Worm (Caenorhabditis elegans) whole organism, L3 larva: ENCODE results near the gene E04F6.6.

ENCODE experiments used
- ZK546.5 ChIP-seq: sonication (generic microtip); optimal IDR thresholded peaks from 2 replicates; lab custom pipeline; 2017; ENCODE audit warnings: missing biosample characterization, missing genetic modification characterization
- ceh-16 ChIP-seq: sonication (generic microtip); optimal IDR thresholded peaks from 2 replicates; lab custom pipeline; 2017; ENCODE audit warnings: missing biosample characterization, missing genetic modification characterization
- ceh-82 ChIP-seq: fragments of 150-350 bp; optimal IDR thresholded peaks from 2 replicates; lab custom pipeline; 2014; ENCODE audit warnings: missing biosample characterization, missing genetic modification characterization
- egl-27 ChIP-seq: sonication (generic microtip); optimal IDR thresholded peaks from 4 replicates; lab custom pipeline; 2017; ENCODE audit warnings: missing biosample characterization, missing genetic modification reagents, missing genetic modification characterization
- nhr-11 ChIP-seq: fragments of 150-350 bp; optimal IDR thresholded peaks from 2 replicates; lab custom pipeline; 2014; ENCODE audit warnings: missing biosample characterization, missing genetic modification characterization
- nhr-12 ChIP-seq: fragments of 150-350 bp; optimal IDR thresholded peaks from 2 replicates; lab custom pipeline; 2014; ENCODE audit warnings: missing biosample characterization, missing genetic modification characterization
- pqm-1 ChIP-seq: fragments of 150-350 bp; optimal IDR thresholded peaks from 2 replicates; lab custom pipeline; 2017; ENCODE audit warnings: missing biosample characterization, missing genetic modification characterization, inconsistent platforms
- skn-1 ChIP-seq: fragments of 150-350 bp; optimal IDR thresholded peaks from 2 replicates; lab custom pipeline; 2014; ENCODE audit warnings: missing biosample characterization, missing genetic modification characterization
- zag-1 ChIP-seq: fragments of 150-350 bp; optimal IDR thresholded peaks from 2 replicates; lab custom pipeline; 2014; ENCODE audit warnings: missing biosample characterization, missing genetic modification characterization
- ztf-4 ChIP-seq: fragments of 150-350 bp; optimal IDR thresholded peaks from 2 replicates; lab custom pipeline; 2014; ENCODE audit warnings: missing biosample characterization, missing genetic modification characterization

- TF ChIP-seq nhr-12 (tag; lab: Kevin White, UChicago) (no peak), zag-1 (tag; lab: Kevin White, UChicago) (no peak), egl-27 (no peak), nhr-11 (no peak), pqm-1 (tag; lab: Kevin White, UChicago) (peak; percentile 93), ceh-82 (tag; lab: Kevin White, UChicago) (no peak), skn-1 (tag; lab: Kevin White, UChicago) (no peak), ZK546.5 (no peak), ceh-16 (no peak), ztf-4 (tag; lab: Kevin White, UChicago) (no peak)
Measured at ce11 chrII:7238248-7238647, 38.9 kb upstream of the E04F6.6 start, which contains the start of gene aqp-1.
